Worm (Caenorhabditis elegans) whole organism, late embryonic: Measurements from ENCODE around the gene duo-1.

Source experiments
- ceh-24 ChIP-seq: sonication (generic microtip); optimal IDR thresholded peaks from 2 replicates; lab custom pipeline; 2016; ENCODE audit warnings: mild to moderate bottlenecking, missing genetic modification characterization, missing compliant biosample characterization
- tbx-2 ChIP-seq: sonication (generic microtip); optimal IDR thresholded peaks from 2 replicates; lab custom pipeline; 2016; ENCODE audit warnings: missing genetic modification characterization, missing compliant biosample characterization
- unc-86 ChIP-seq: sonication (generic microtip); optimal IDR thresholded peaks from 2 replicates; lab custom pipeline; 2016; ENCODE audit warnings: missing genetic modification characterization, missing compliant biosample characterization

- TF ChIP-seq ceh-24 (tag; lab: Kevin White, UChicago) (no peak), unc-86 (tag; lab: Kevin White, UChicago) (no peak), tbx-2 (tag; lab: Kevin White, UChicago) (no peak)
Observed at ce11 chrV:11585122-11585521, 30.7 kb downstream of the duo-1 start.
